Worm (Caenorhabditis elegans) whole organism, L1 larva: ENCODE results near the gene cox-17.

Experiments
- C04F5.9 ChIP-seq: sonication (generic microtip); optimal IDR thresholded peaks from 2 replicates; lab custom pipeline; 2016; ENCODE audit warnings: missing genetic modification characterization, missing compliant biosample characterization
- Y116A8C.19 ChIP-seq: sonication (generic microtip); optimal IDR thresholded peaks from 2 replicates; lab custom pipeline; 2016; ENCODE audit warnings: missing compliant biosample characterization, missing genetic modification characterization, borderline replicate concordance
- alr-1 ChIP-seq: fragments of 200-800 bp; sonication (Bioruptor generic); optimal IDR thresholded peaks from 2 replicates; lab custom pipeline; 2018; ENCODE audit warnings: borderline replicate concordance, mild to moderate bottlenecking, missing genetic modification characterization, missing compliant biosample characterization
- aly-2 ChIP-seq: fragments of 150-350 bp; optimal IDR thresholded peaks from 2 replicates; lab custom pipeline; 2014; ENCODE audit warnings: missing biosample characterization, missing genetic modification characterization
- ama-1 ChIP-seq: fragments of 150-350 bp; optimal IDR thresholded peaks from 2 replicates; lab custom pipeline; 2014
- blmp-1 ChIP-seq: fragments of 150-350 bp; optimal IDR thresholded peaks from 2 replicates; lab custom pipeline; 2014; ENCODE audit warnings: missing biosample characterization, missing genetic modification characterization
- ceh-63 ChIP-seq: fragments of 200-800 bp; sonication (Bioruptor generic); optimal IDR thresholded peaks from 2 replicates; lab custom pipeline; 2018; ENCODE audit warnings: mild to moderate bottlenecking, missing genetic modification characterization, missing compliant biosample characterization
- ceh-8 ChIP-seq: fragments of 200-800 bp; sonication (Bioruptor generic); optimal IDR thresholded peaks from 2 replicates; lab custom pipeline; 2018; ENCODE audit warnings: mild to moderate bottlenecking, missing genetic modification characterization, moderate library complexity, missing compliant biosample characterization
- ceh-82 ChIP-seq, 3 experiments: fragments of 150-350 bp in 1 of 3; sonication (generic microtip) in 2 of 3; optimal IDR thresholded peaks; 2 replicates each; lab custom pipeline; 2014 to 2017; ENCODE audit warnings: missing biosample characterization in 3 of 3, missing genetic modification characterization in 3 of 3
- ceh-90 ChIP-seq: sonication (generic microtip); optimal IDR thresholded peaks from 2 replicates; lab custom pipeline; 2016; ENCODE audit warnings: missing genetic modification characterization, missing compliant biosample characterization
- ces-1 ChIP-seq: fragments of 150-350 bp; optimal IDR thresholded peaks from 2 replicates; lab custom pipeline; 2014; ENCODE audit warnings: missing biosample characterization, missing genetic modification reagents, missing genetic modification characterization
- dsc-1 ChIP-seq: sonication (generic microtip); optimal IDR thresholded peaks from 2 replicates; lab custom pipeline; 2016; ENCODE audit warnings: mild to moderate bottlenecking, missing genetic modification characterization, missing compliant biosample characterization
- efl-3 ChIP-seq: fragments of 200-800 bp; sonication (Bioruptor generic); optimal IDR thresholded peaks from 2 replicates; lab custom pipeline; 2018; ENCODE audit warnings: mild to moderate bottlenecking, missing genetic modification characterization, missing compliant biosample characterization
- egl-27 ChIP-seq, 2 experiments: fragments of 150-350 bp in 1 of 2; sonication (generic microtip); optimal IDR thresholded peaks; 3 replicates each; lab custom pipeline; 2017 to 2018; ENCODE audit warnings: missing biosample characterization in 2 of 2, missing genetic modification characterization in 2 of 2, missing genetic modification reagents in 2 of 2
- elt-2 ChIP-seq: sonication (generic microtip); optimal IDR thresholded peaks from 2 replicates; lab custom pipeline; 2016; ENCODE audit warnings: missing genetic modification characterization, mild to moderate bottlenecking, inconsistent platforms, missing compliant biosample characterization, missing genetic modification reagents
- elt-3 ChIP-seq, 6 experiments: fragments of 150-350 bp in 1 of 6; sonication (generic microtip); optimal IDR thresholded peaks; 2 replicates each; lab custom pipeline; 2017 to 2018; ENCODE audit warnings: missing biosample characterization in 6 of 6, missing genetic modification characterization in 6 of 6, inconsistent platforms in 1 of 6
- ets-5 ChIP-seq: fragments of 200-800 bp; sonication (Bioruptor generic); IDR thresholded peaks from 2 replicates; pipeline ENCODE4 v1.3.6; 2022; ENCODE audit warnings: missing genetic modification characterization, missing compliant biosample characterization
- fkh-10 ChIP-seq: sonication (generic microtip); optimal IDR thresholded peaks from 2 replicates; lab custom pipeline; 2017; ENCODE audit warnings: missing biosample characterization, missing genetic modification reagents, missing genetic modification characterization
- fkh-8 ChIP-seq: sonication (generic microtip); optimal IDR thresholded peaks from 2 replicates; lab custom pipeline; 2016; ENCODE audit warnings: mild to moderate bottlenecking, missing genetic modification characterization, missing compliant biosample characterization
- fos-1 ChIP-seq: fragments of 150-350 bp; optimal IDR thresholded peaks from 2 replicates; lab custom pipeline; 2014; ENCODE audit warnings: missing biosample characterization, missing genetic modification characterization
- hlh-17 ChIP-seq: fragments of 200-800 bp; sonication (Bioruptor generic); optimal IDR thresholded peaks from 2 replicates; lab custom pipeline; 2018; ENCODE audit warnings: missing genetic modification characterization, mild to moderate bottlenecking, missing compliant biosample characterization, moderate library complexity, borderline replicate concordance
- hpl-2 ChIP-seq: fragments of 150-350 bp; optimal IDR thresholded peaks from 2 replicates; lab custom pipeline; 2014; ENCODE audit warnings: missing biosample characterization, missing genetic modification reagents, missing genetic modification characterization
- isw-1 ChIP-seq: fragments of 200-800 bp; sonication (Bioruptor generic); IDR thresholded peaks from 2 replicates; pipeline ENCODE4 v1.3.6; 2022; ENCODE audit warnings: missing genetic modification characterization, missing compliant biosample characterization
- lin-14 ChIP-seq: fragments of 200-800 bp; sonication (Bioruptor generic); optimal IDR thresholded peaks from 2 replicates; lab custom pipeline; 2018; ENCODE audit warnings: mild to moderate bottlenecking, missing genetic modification characterization, moderate library complexity, missing compliant biosample characterization
- lin-15B ChIP-seq: fragments of 150-350 bp; sonication (generic microtip); optimal IDR thresholded peaks from 3 replicates; lab custom pipeline; 2014; ENCODE audit warnings: missing biosample characterization, missing genetic modification characterization
- lin-35 ChIP-seq, 2 experiments: fragments of 150-350 bp; optimal IDR thresholded peaks; 2 replicates each; lab custom pipeline; 2014; ENCODE audit warnings: missing biosample characterization in 2 of 2, missing genetic modification characterization in 2 of 2, missing genetic modification reagents in 2 of 2
- lsy-2 ChIP-seq, 2 experiments: fragments of 150-350 bp; optimal IDR thresholded peaks; 2 replicates each; lab custom pipeline; 2014; ENCODE audit warnings: missing biosample characterization in 2 of 2, missing genetic modification characterization in 2 of 2
- mab-9 ChIP-seq: fragments of 200-800 bp; sonication (Bioruptor generic); IDR thresholded peaks from 2 replicates; pipeline ENCODE4 v1.3.6; 2022; ENCODE audit warnings: missing genetic modification reagents, missing genetic modification characterization, missing compliant biosample characterization
- mdl-1 ChIP-seq, 2 experiments: fragments of 150-350 bp; optimal IDR thresholded peaks; 2 replicates each; lab custom pipeline; 2014 to 2017; ENCODE audit warnings: missing biosample characterization in 2 of 2, missing genetic modification characterization in 2 of 2, inconsistent platforms in 1 of 2
- mep-1 ChIP-seq: fragments of 150-350 bp; optimal IDR thresholded peaks from 2 replicates; lab custom pipeline; 2014; ENCODE audit warnings: missing biosample characterization, missing genetic modification characterization
- nhr-237 ChIP-seq: fragments of 150-350 bp; optimal IDR thresholded peaks from 2 replicates; lab custom pipeline; 2014; ENCODE audit warnings: missing biosample characterization, missing genetic modification characterization
- nhr-28 ChIP-seq: fragments of 150-350 bp; optimal IDR thresholded peaks from 2 replicates; lab custom pipeline; 2014; ENCODE audit warnings: missing biosample characterization, missing genetic modification characterization
- nhr-47 ChIP-seq: sonication (generic microtip); optimal IDR thresholded peaks from 2 replicates; lab custom pipeline; 2016; ENCODE audit warnings: mild to moderate bottlenecking, missing genetic modification characterization, moderate library complexity, missing compliant biosample characterization
- nhr-71 ChIP-seq: sonication (generic microtip); optimal IDR thresholded peaks from 2 replicates; lab custom pipeline; 2016; ENCODE audit warnings: mild to moderate bottlenecking, missing genetic modification characterization, moderate library complexity, missing compliant biosample characterization
- nhr-76 ChIP-seq: sonication (generic microtip); optimal IDR thresholded peaks from 2 replicates; lab custom pipeline; 2017; ENCODE audit warnings: missing biosample characterization, missing genetic modification characterization
- nhr-77 ChIP-seq: fragments of 150-350 bp; optimal IDR thresholded peaks from 2 replicates; lab custom pipeline; 2014; ENCODE audit warnings: missing biosample characterization, missing genetic modification characterization
- nhr-84 ChIP-seq: sonication (generic microtip); optimal IDR thresholded peaks from 2 replicates; lab custom pipeline; 2017; ENCODE audit warnings: missing biosample characterization, missing genetic modification characterization
- nhr-85 ChIP-seq: sonication (generic microtip); peaks from one replicate; lab custom pipeline; 2016; ENCODE audit warnings: missing genetic modification characterization, inconsistent platforms, missing compliant biosample characterization
- nhr-90 ChIP-seq: sonication (generic microtip); optimal IDR thresholded peaks from 2 replicates; lab custom pipeline; 2016; ENCODE audit warnings: mild to moderate bottlenecking, missing genetic modification characterization, missing compliant biosample characterization; ENCODE audit not compliant: poor library complexity
- pax-3 ChIP-seq: fragments of 200-800 bp; sonication (Bioruptor generic); optimal IDR thresholded peaks from 2 replicates; lab custom pipeline; 2018; ENCODE audit warnings: mild to moderate bottlenecking, missing genetic modification characterization, moderate library complexity, missing compliant biosample characterization
- pqm-1 ChIP-seq: sonication (generic microtip); optimal IDR thresholded peaks from 3 replicates; lab custom pipeline; 2017; ENCODE audit warnings: missing biosample characterization, missing genetic modification characterization
- snu-23 ChIP-seq: sonication (generic microtip); optimal IDR thresholded peaks from 2 replicates; lab custom pipeline; 2016; ENCODE audit warnings: missing genetic modification characterization, missing compliant biosample characterization
- sox-4 ChIP-seq: sonication (generic microtip); optimal IDR thresholded peaks from 2 replicates; lab custom pipeline; 2016; ENCODE audit warnings: missing genetic modification characterization, missing compliant biosample characterization
- swsn-7 ChIP-seq: sonication (generic microtip); optimal IDR thresholded peaks from 2 replicates; lab custom pipeline; 2016; ENCODE audit warnings: missing genetic modification characterization, missing compliant biosample characterization
- tbx-2 ChIP-seq: sonication (generic microtip); optimal IDR thresholded peaks from 2 replicates; lab custom pipeline; 2016; ENCODE audit warnings: missing genetic modification characterization, missing compliant biosample characterization
- unc-30 ChIP-seq: sonication (generic microtip); optimal IDR thresholded peaks from 2 replicates; lab custom pipeline; 2017; ENCODE audit warnings: missing biosample characterization, missing genetic modification characterization
- unc-98 ChIP-seq: fragments of 200-800 bp; sonication (Bioruptor generic); IDR thresholded peaks from 2 replicates; pipeline ENCODE4 v1.3.6; 2022; ENCODE audit warnings: missing genetic modification characterization, missing compliant biosample characterization
- vab-15 ChIP-seq: sonication (generic microtip); optimal IDR thresholded peaks from 2 replicates; lab custom pipeline; 2017; ENCODE audit warnings: missing genotype, mild to moderate bottlenecking, missing genetic modification characterization, missing compliant biosample characterization
- xbp-1 ChIP-seq: sonication (generic microtip); optimal IDR thresholded peaks from 2 replicates; lab custom pipeline; 2016; ENCODE audit warnings: missing genetic modification characterization, missing compliant biosample characterization
- zip-4 ChIP-seq: fragments of 200-800 bp; sonication (Bioruptor generic); optimal IDR thresholded peaks from 2 replicates; lab custom pipeline; 2018; ENCODE audit warnings: mild to moderate bottlenecking, missing genetic modification characterization, moderate library complexity, missing compliant biosample characterization
- ztf-4 ChIP-seq: fragments of 150-350 bp; optimal IDR thresholded peaks from 2 replicates; lab custom pipeline; 2014; ENCODE audit warnings: missing biosample characterization, missing genetic modification characterization

The cox-17 gene

DNA sequence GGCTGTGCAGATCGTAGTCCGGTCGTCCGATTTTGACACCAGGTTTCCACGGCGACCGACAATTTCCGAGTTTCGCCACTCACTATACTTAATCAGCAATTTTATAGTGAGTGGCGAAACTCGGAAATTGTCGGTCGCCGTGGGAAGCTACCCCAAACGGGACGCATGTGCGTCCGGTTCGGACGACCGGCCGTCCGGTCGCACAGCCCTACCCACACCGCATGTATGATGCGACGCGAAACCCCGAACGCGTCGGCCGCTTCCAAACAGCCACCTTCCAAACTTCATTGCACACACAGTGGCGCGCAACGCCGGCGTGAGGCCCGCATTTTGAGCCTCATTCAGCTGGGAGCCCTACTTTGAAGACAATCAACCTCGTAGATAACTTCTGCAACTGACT is 39.7 kb upstream of the cox-17 start:
- no peak for TF ChIP-seq fkh-8
- no peak for TF ChIP-seq hlh-17 (GFP tag; lab: Kevin White, UChicago)
- no peak for TF ChIP-seq mdl-1 (tag; optimal IDR thresholded peaks at IDR 0.05; lab: Kevin White, UChicago)
- TF ChIP-seq ceh-90 (tag; lab: Kevin White, UChicago), result no peak
- no peak for TF ChIP-seq ztf-4 (tag; lab: Kevin White, UChicago)
- no peak for TF ChIP-seq fkh-10
- TF ChIP-seq lin-14 (GFP tag; lab: Kevin White, UChicago), result no peak
- TF ChIP-seq blmp-1 (tag; lab: Kevin White, UChicago), result no peak
- no peak for TF ChIP-seq tbx-2
- TF ChIP-seq nhr-84, result no peak
- no peak for TF ChIP-seq nhr-71 (tag; lab: Kevin White, UChicago)
- TF ChIP-seq ceh-82 (tag; optimal IDR thresholded peaks at IDR 0.05; lab: Kevin White, UChicago), result no peak
- no peak for TF ChIP-seq hpl-2 (GFP tag; lab: Kevin White, UChicago)
- no peak for TF ChIP-seq sox-4 (tag; lab: Kevin White, UChicago)
- no peak for TF ChIP-seq dsc-1
- TF ChIP-seq ceh-8 (GFP tag; lab: Kevin White, UChicago), result no peak
- TF ChIP-seq elt-2 (tag; lab: Kevin White, UChicago), result no peak
- TF ChIP-seq fos-1, result no peak
- no peak for TF ChIP-seq nhr-77 (tag; lab: Kevin White, UChicago)
- no peak for TF ChIP-seq swsn-7 (tag; lab: Kevin White, UChicago)

DNA sequence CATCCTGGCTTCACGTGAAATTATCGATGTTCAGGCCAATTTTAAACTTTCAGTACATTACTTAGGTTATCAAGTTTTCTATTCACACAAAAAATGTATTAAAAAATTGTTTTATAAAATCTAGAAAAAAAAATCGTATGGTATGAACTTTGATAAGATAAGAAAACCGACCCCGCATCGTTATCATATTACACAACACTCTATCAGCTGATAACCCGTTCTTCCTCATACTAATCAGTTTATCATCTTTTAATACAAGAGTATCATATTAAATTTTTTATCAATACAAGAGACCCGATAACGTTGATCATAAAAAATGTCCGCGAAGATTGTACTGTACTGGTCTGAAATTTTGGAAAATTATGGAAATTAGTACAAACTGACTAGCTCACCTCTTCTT is 36.6 kb upstream of the cox-17 start:
- no peak for TF ChIP-seq zip-4 (GFP tag; lab: Kevin White, UChicago)
- no peak for TF ChIP-seq mdl-1 (tag; optimal IDR thresholded peaks at IDR 0.05; lab: Kevin White, UChicago)
- TF ChIP-seq pqm-1, result peak; percentile 98
- no peak for TF ChIP-seq mep-1 (tag; lab: Kevin White, UChicago)
- no peak for TF ChIP-seq unc-30
- TF ChIP-seq nhr-237 (tag; lab: Kevin White, UChicago), result no peak
- TF ChIP-seq nhr-28, result no peak
- no peak for TF ChIP-seq lsy-2 (tag; optimal IDR thresholded peaks at IDR 0.05; lab: Kevin White, UChicago)
- TF ChIP-seq egl-27 (tag; optimal IDR thresholded peaks at IDR 0.05; lab: Kevin White, UChicago), result peak in 1 of 2 experiments; percentile 6
- TF ChIP-seq pax-3 (tag; lab: Kevin White, UChicago), result peak; percentile 34
- no peak for TF ChIP-seq sox-4 (tag; lab: Kevin White, UChicago)
- no peak for TF ChIP-seq efl-3 (GFP tag; lab: Kevin White, UChicago)
- TF ChIP-seq lin-15B, result no peak
- TF ChIP-seq ceh-63 (GFP tag; lab: Kevin White, UChicago), result no peak
- no peak for TF ChIP-seq xbp-1
- peak; percentile 67 to 100 (median 95) for TF ChIP-seq elt-3 (tag; optimal IDR thresholded peaks at IDR 0.05; lab: Kevin White, UChicago)
- no peak for TF ChIP-seq alr-1
- no peak for TF ChIP-seq fkh-8
- peak; percentile 100 for TF ChIP-seq elt-2 (tag; lab: Kevin White, UChicago)
- no peak for TF ChIP-seq blmp-1 (tag; lab: Kevin White, UChicago)
- no peak for TF ChIP-seq nhr-76 (tag; lab: Kevin White, UChicago)
- TF ChIP-seq dsc-1, result no peak
- TF ChIP-seq ets-5, result no peak
- TF ChIP-seq swsn-7 (tag; lab: Kevin White, UChicago), result no peak
- TF ChIP-seq ces-1 (GFP tag; lab: Kevin White, UChicago), result no peak
- no peak for TF ChIP-seq aly-2 (tag; lab: Kevin White, UChicago)
- no peak for TF ChIP-seq mab-9 (GFP tag; lab: Robert Waterston, UW)
- no peak for TF ChIP-seq ama-1
- no peak for TF ChIP-seq hlh-17 (GFP tag; lab: Kevin White, UChicago)
- no peak for TF ChIP-seq ztf-4 (tag; lab: Kevin White, UChicago)
- TF ChIP-seq vab-15 (tag; lab: Kevin White, UChicago), result no peak
- no peak for TF ChIP-seq C04F5.9 (tag; lab: Kevin White, UChicago)
- TF ChIP-seq nhr-90 (tag; lab: Kevin White, UChicago), result peak; percentile 61
- TF ChIP-seq nhr-85 (tag; lab: Kevin White, UChicago), result peak; percentile 52
- TF ChIP-seq snu-23 (GFP tag; lab: Kevin White, UChicago), result no peak
- no peak for TF ChIP-seq nhr-84
- no peak for TF ChIP-seq Y116A8C.19
- peak in 1 of 2 experiments; percentile 62 for TF ChIP-seq lin-35 (GFP tag; optimal IDR thresholded peaks at IDR 0.05; lab: Kevin White, UChicago)
- TF ChIP-seq unc-98 (GFP tag; lab: Robert Waterston, UW), result no peak
- no peak for TF ChIP-seq isw-1 (GFP tag; lab: Robert Waterston, UW)
- no peak for TF ChIP-seq nhr-47
